Fruit fly (Drosophila melanogaster): Measurements from ENCODE around the gene Taf3.

Gene Taf3

dm6 chr4:486435-486834 is 19.8 kb upstream of the Taf3 start (continued):
- TF ChIP-seq mam (GFP tag; optimal IDR thresholded peaks at IDR 0.05) (peak; percentile 40), Hr3 (GFP tag; optimal IDR thresholded peaks at IDR 0.05) (peak; percentile 39), MBD-R2 (GFP tag; IDR thresholded peaks at IDR 0.05) (0 out of 2 replicates have a peak, but pooled peaks have one; percentile 29), Chrac-16 (GFP tag; optimal IDR thresholded peaks at IDR 0.05) (peak; percentile 50), shn (GFP tag; optimal IDR thresholded peaks at IDR 0.05) (peak; percentile 46), crol (GFP tag; IDR thresholded peaks at IDR 0.05) (no peak), tna (GFP tag; IDR thresholded peaks at IDR 0.05; ENCODE audit: partially characterized antibody) (peak; percentile 92), nerfin-2 (GFP tag; IDR thresholded peaks at IDR 0.05; ENCODE audit: partially characterized antibody) (peak; percentile 91), trem (tag; optimal IDR thresholded peaks at IDR 0.05) (peak; percentile 81), Atf-2 (GFP tag; optimal IDR thresholded peaks at IDR 0.05) (no peak), rib (GFP tag; IDR thresholded peaks at IDR 0.05) (no peak), Doc3 (GFP tag; IDR thresholded peaks at IDR 0.05; ENCODE audit: partially characterized antibody) (peak; percentile 95), CG43689 (GFP tag; IDR thresholded peaks at IDR 0.05) (no peak), hth (optimal IDR thresholded peaks at IDR 0.05) (no peak), CG6254 (GFP tag; optimal IDR thresholded peaks at IDR 0.05) (no peak), gcm (GFP tag; optimal IDR thresholded peaks at IDR 0.05) (peak; percentile 36), ttk (GFP tag; IDR thresholded peaks at IDR 0.05) (no peak), tgo (GFP tag; IDR thresholded peaks at IDR 0.05) (0 out of 3 replicates have a peak, but pooled peaks have one; percentile 33), CG15011 (GFP tag; optimal IDR thresholded peaks at IDR 0.05) (no peak), Blimp-1 (GFP tag; optimal IDR thresholded peaks at IDR 0.05) (no peak), gt (GFP tag; IDR thresholded peaks at IDR 0.05) (no peak), zen (tag; optimal IDR thresholded peaks at IDR 0.05) (peak; percentile 74), CG4328 (GFP tag; optimal IDR thresholded peaks at IDR 0.05) (no peak), sr (GFP tag; IDR thresholded peaks at IDR 0.05) (no peak), CG3838 (GFP tag; optimal IDR thresholded peaks at IDR 0.05) (no peak), Ravus (GFP tag; IDR thresholded peaks at IDR 0.05) (no peak), CG16813 (GFP tag; IDR thresholded peaks at IDR 0.05; ENCODE audit: partially characterized antibody) (peak; percentile 94), Lhr (GFP tag; optimal IDR thresholded peaks at IDR 0.05) (peak; percentile 97), CG11723 (GFP tag; optimal IDR thresholded peaks at IDR 0.05) (no peak), run (tag; optimal IDR thresholded peaks at IDR 0.05) (no peak), CG5180 (GFP tag; optimal IDR thresholded peaks at IDR 0.05) (no peak), Sox102F (GFP tag; optimal IDR thresholded peaks at IDR 0.05) (no peak), Mad (GFP tag; optimal IDR thresholded peaks at IDR 0.05) (no peak), CG32772 (GFP tag; IDR thresholded peaks at IDR 0.05) (no peak), CG7745 (tag; optimal IDR thresholded peaks at IDR 0.05) (peak; percentile 62), nau (GFP tag; optimal IDR thresholded peaks at IDR 0.05) (no peak), en (GFP tag; optimal IDR thresholded peaks at IDR 0.05) (no peak), Gsc (GFP tag; IDR thresholded peaks at IDR 0.05) (no peak), CG15514 (GFP tag; optimal IDR thresholded peaks at IDR 0.05) (peak; percentile 74), CG9609 (GFP tag; optimal IDR thresholded peaks at IDR 0.05) (peak; percentile 60), Aef1 (GFP tag; IDR thresholded peaks at IDR 0.05) (no peak; the same call in 2 of the 3 replicates), CG13624 (GFP tag; optimal IDR thresholded peaks at IDR 0.05) (peak; percentile 65), CG8290 (GFP tag; optimal IDR thresholded peaks at IDR 0.05) (peak; percentile 91), CG8290 (tag; optimal IDR thresholded peaks at IDR 0.05) (peak; percentile 35 to 73), CG10979 (tag; optimal IDR thresholded peaks at IDR 0.05) (peak; percentile 40), CG9797 (GFP tag; optimal IDR thresholded peaks at IDR 0.05) (no peak), Dfd (GFP tag; optimal IDR thresholded peaks at IDR 0.05) (no peak), CG4854 (GFP tag; optimal IDR thresholded peaks at IDR 0.05) (peak; percentile 39), Ptx1 (GFP tag; IDR thresholded peaks at IDR 0.05) (no peak; the same call in 1 of the 2 replicates), CkIIα-i1 (GFP tag; IDR thresholded peaks at IDR 0.05) (no peak), scrt (GFP tag; optimal IDR thresholded peaks at IDR 0.05) (no peak), pita (GFP tag; optimal IDR thresholded peaks at IDR 0.05) (peak; percentile 92)
